Fruit fly (Drosophila melanogaster) whole organism, embryonic: Measurements from ENCODE around the gene CG32639.
A peak's percentile ranks its signal among the peaks of the same experiment; 100 is the strongest.

Source experiments
- Abd-B ChIP-seq: fragments of 200-800 bp; sonication (Bioruptor generic); optimal IDR thresholded peaks from 2 replicates; lab custom pipeline; 2018; ENCODE audit warnings: missing biosample characterization, mild to moderate bottlenecking, missing genetic modification characterization, moderate library complexity
- Aef1 ChIP-seq: fragments of 200-800 bp; sonication (Bioruptor generic); IDR thresholded peaks from 3 replicates; pipeline ENCODE4 v1.3.6; 2022; ENCODE audit warnings: missing biosample characterization, missing genetic modification characterization
- Bteb2 ChIP-seq: fragments of 200-800 bp; sonication (Bioruptor generic); optimal IDR thresholded peaks from 2 replicates; lab custom pipeline; 2016; ENCODE audit warnings: missing biosample characterization, missing genetic modification characterization
- CG10543 ChIP-seq: fragments of 200-800 bp; sonication (Bioruptor generic); optimal IDR thresholded peaks from 3 replicates; lab custom pipeline; 2017; ENCODE audit warnings: missing biosample characterization, mild to moderate bottlenecking, missing genetic modification characterization, moderate library complexity
- CG10565 ChIP-seq: fragments of 200-800 bp; sonication (Bioruptor generic); optimal IDR thresholded peaks from 3 replicates; lab custom pipeline; 2016; ENCODE audit warnings: missing biosample characterization, mild to moderate bottlenecking, missing genetic modification characterization
- CG11247 ChIP-seq: fragments of 200-800 bp; sonication (Bioruptor generic); IDR thresholded peaks from 2 replicates; pipeline ENCODE4 v1.3.6; 2022; ENCODE audit warnings: missing biosample characterization, missing genetic modification characterization
- CG11695 ChIP-seq: fragments of 200-800 bp; sonication (Bioruptor generic); IDR thresholded peaks from 3 replicates; pipeline ENCODE4 v1.3.6; 2022; ENCODE audit warnings: missing biosample characterization, missing genetic modification characterization
- CG12219 ChIP-seq: fragments of 200-800 bp; sonication (Bioruptor generic); optimal IDR thresholded peaks from 3 replicates; lab custom pipeline; 2018; ENCODE audit warnings: missing biosample characterization, mild to moderate bottlenecking, missing genetic modification characterization
- CG14965 ChIP-seq: fragments of 200-800 bp; sonication (Bioruptor generic); optimal IDR thresholded peaks from 2 replicates; lab custom pipeline; 2016; ENCODE audit warnings: missing biosample characterization, missing genetic modification characterization, borderline replicate concordance
- CG1647 ChIP-seq: fragments of 200-800 bp; sonication (Bioruptor generic); optimal IDR thresholded peaks from 3 replicates; lab custom pipeline; 2016; ENCODE audit warnings: missing biosample characterization, missing genetic modification characterization
- CG16779 ChIP-seq: fragments of 200-800 bp; sonication (Bioruptor generic); IDR thresholded peaks from 2 replicates; pipeline ENCODE4 v1.3.6; 2022; ENCODE audit warnings: missing biosample characterization, missing genetic modification characterization
- CG16813 ChIP-seq: fragments of 200-800 bp; sonication (Bioruptor generic); IDR thresholded peaks from 3 replicates; pipeline ENCODE4 v1.3.6; 2022; ENCODE audit warnings: missing biosample characterization, missing genetic modification characterization; ENCODE audit not compliant: partially characterized antibody
- CG17328 ChIP-seq: fragments of 200-800 bp; sonication (Bioruptor generic); IDR thresholded peaks from 2 replicates; pipeline ENCODE4 v1.3.6; 2022; ENCODE audit warnings: missing biosample characterization, missing genetic modification characterization
- CG17359 ChIP-seq: fragments of 200-800 bp; sonication (Bioruptor generic); optimal IDR thresholded peaks from 3 replicates; lab custom pipeline; 2018; ENCODE audit warnings: missing biosample characterization, mild to moderate bottlenecking, missing genetic modification characterization, moderate library complexity
- CG17612 ChIP-seq: fragments of 200-800 bp; sonication (Bioruptor generic); IDR thresholded peaks from 2 replicates; pipeline ENCODE4 v1.3.6; 2022; ENCODE audit warnings: missing biosample characterization, missing genetic modification characterization
- CG2889 ChIP-seq: fragments of 200-800 bp; sonication (Bioruptor generic); IDR thresholded peaks from 3 replicates; pipeline ENCODE4 v1.3.6; 2022; ENCODE audit warnings: missing biosample characterization, missing genetic modification characterization
- CG33213 ChIP-seq: fragments of 200-800 bp; sonication (Bioruptor generic); optimal IDR thresholded peaks from 3 replicates; lab custom pipeline; 2016; ENCODE audit warnings: missing biosample characterization, missing genetic modification characterization
- CG34422 ChIP-seq: fragments of 200-800 bp; sonication (Bioruptor generic); IDR thresholded peaks from 3 replicates; pipeline ENCODE4 v1.3.6; 2022; ENCODE audit warnings: missing biosample characterization, missing genetic modification characterization
- CG4328 ChIP-seq: fragments of 200-800 bp; sonication (Bioruptor generic); optimal IDR thresholded peaks from 3 replicates; lab custom pipeline; 2017; ENCODE audit warnings: missing biosample characterization, missing genetic modification reagents, missing genetic modification characterization
- CG4730 ChIP-seq: fragments of 200-800 bp; sonication (Bioruptor generic); IDR thresholded peaks from 2 replicates; pipeline ENCODE4 v1.3.6; 2022; ENCODE audit warnings: missing biosample characterization, missing genetic modification characterization
- CG6175 ChIP-seq: fragments of 200-800 bp; sonication (Bioruptor generic); IDR thresholded peaks from 3 replicates; pipeline ENCODE4 v1.3.6; 2022; ENCODE audit warnings: missing biosample characterization, missing genetic modification characterization
- CG6854 ChIP-seq: fragments of 200-800 bp; sonication (Bioruptor generic); optimal IDR thresholded peaks from 3 replicates; lab custom pipeline; 2017; ENCODE audit warnings: missing biosample characterization, mild to moderate bottlenecking, missing genetic modification characterization
- CG8281 ChIP-seq: fragments of 200-800 bp; sonication (Bioruptor generic); optimal IDR thresholded peaks from 2 replicates; lab custom pipeline; 2018; ENCODE audit warnings: missing biosample characterization, mild to moderate bottlenecking, missing genetic modification characterization, moderate library complexity
- CG8478 ChIP-seq: fragments of >200 bp; optimal IDR thresholded peaks from 2 replicates; lab custom pipeline; 2018
- CTCF ChIP-seq: fragments of 200-800 bp; sonication (Bioruptor generic); optimal IDR thresholded peaks from 2 replicates; lab custom pipeline; 2017; ENCODE audit warnings: missing biosample characterization, mild to moderate bottlenecking, missing genetic modification characterization, moderate library complexity
- CkIIα-i1 ChIP-seq: fragments of 200-800 bp; sonication (Bioruptor generic); IDR thresholded peaks from 2 replicates; pipeline ENCODE4 v1.3.6; 2022; ENCODE audit warnings: missing biosample characterization, missing genetic modification characterization
- Dref ChIP-seq: fragments of 200-800 bp; sonication (Bioruptor generic); IDR thresholded peaks from 2 replicates; pipeline ENCODE4 v1.3.6; 2022; ENCODE audit warnings: missing biosample characterization, missing genetic modification characterization
- Fer3 ChIP-seq: fragments of 200-800 bp; sonication (Bioruptor generic); optimal IDR thresholded peaks from 2 replicates; lab custom pipeline; 2018; ENCODE audit warnings: missing biosample characterization, mild to moderate bottlenecking, missing genetic modification characterization, moderate library complexity
- Hr39 ChIP-seq: fragments of >200 bp; optimal IDR thresholded peaks from 2 replicates; lab custom pipeline; 2017
- Lim3 ChIP-seq: fragments of 200-800 bp; sonication (Bioruptor generic); IDR thresholded peaks from 2 replicates; pipeline ENCODE4 v1.3.6; 2022; ENCODE audit warnings: missing biosample characterization, missing genetic modification characterization
- Max ChIP-seq: fragments of 200-800 bp; sonication (Bioruptor generic); optimal IDR thresholded peaks from 2 replicates; lab custom pipeline; 2016; ENCODE audit warnings: missing biosample characterization, mild to moderate bottlenecking, missing genetic modification characterization
- Optix ChIP-seq: fragments of 200-800 bp; sonication (Bioruptor generic); IDR thresholded peaks from 3 replicates; pipeline ENCODE4 v1.3.6; 2022; ENCODE audit warnings: missing biosample characterization, missing genetic modification characterization
- Pdp1 ChIP-seq, 2 experiments: fragments of 200-800 bp; sonication (Bioruptor generic); optimal IDR thresholded peaks; 3 replicates each; lab custom pipeline; 2016; ENCODE audit warnings: missing biosample characterization in 2 of 2, missing genetic modification characterization in 2 of 2, mild to moderate bottlenecking in 1 of 2, moderate library complexity in 1 of 2
- Ptx1 ChIP-seq: fragments of 200-800 bp; sonication (Bioruptor generic); IDR thresholded peaks from 2 replicates; pipeline ENCODE4 v1.3.6; 2022; ENCODE audit warnings: missing biosample characterization, missing genetic modification characterization
- Rfx ChIP-seq: fragments of 200-800 bp; sonication (Bioruptor generic); IDR thresholded peaks from 2 replicates; pipeline ENCODE4 v1.3.6; 2022; ENCODE audit warnings: missing biosample characterization, missing genetic modification characterization
- ab ChIP-seq: fragments of 200-800 bp; sonication (Bioruptor generic); optimal IDR thresholded peaks from 2 replicates; lab custom pipeline; 2016; ENCODE audit warnings: missing biosample characterization, missing genetic modification characterization
- ash1 ChIP-seq: fragments of 200-800 bp; sonication (Bioruptor generic); optimal IDR thresholded peaks from 2 replicates; lab custom pipeline; 2018; ENCODE audit warnings: missing biosample characterization, mild to moderate bottlenecking, missing genetic modification characterization
- bigmax ChIP-seq: fragments of 200-800 bp; sonication (Bioruptor generic); optimal IDR thresholded peaks from 2 replicates; lab custom pipeline; 2018; ENCODE audit warnings: missing biosample characterization, mild to moderate bottlenecking, missing genetic modification characterization
- chm ChIP-seq: fragments of 200-800 bp; sonication (Bioruptor generic); IDR thresholded peaks from 2 replicates; pipeline ENCODE4 v1.3.6; 2022; ENCODE audit warnings: missing biosample characterization, missing genetic modification characterization
- disco-r ChIP-seq: fragments of 200-800 bp; sonication (Bioruptor generic); optimal IDR thresholded peaks from 2 replicates; lab custom pipeline; 2016; ENCODE audit warnings: missing biosample characterization, missing genetic modification characterization
- dmrt11E ChIP-seq: fragments of 200-800 bp; sonication (Bioruptor generic); optimal IDR thresholded peaks from 3 replicates; lab custom pipeline; 2018; ENCODE audit warnings: missing biosample characterization, mild to moderate bottlenecking, missing genetic modification characterization, moderate library complexity
- dysf ChIP-seq: fragments of 200-800 bp; sonication (Bioruptor generic); IDR thresholded peaks from 3 replicates; pipeline ENCODE4 v1.3.6; 2022; ENCODE audit warnings: missing biosample characterization, missing genetic modification characterization
- ftz-f1 ChIP-seq: fragments of 200-800 bp; sonication (Bioruptor generic); optimal IDR thresholded peaks from 2 replicates; lab custom pipeline; 2016; ENCODE audit warnings: missing biosample characterization, missing genetic modification characterization
- gcm2 ChIP-seq: fragments of 200-800 bp; sonication (Bioruptor generic); optimal IDR thresholded peaks from 2 replicates; lab custom pipeline; 2016; ENCODE audit warnings: missing biosample characterization, missing genetic modification characterization
- grau ChIP-seq: fragments of 200-800 bp; optimal IDR thresholded peaks from 3 replicates; lab custom pipeline; 2019; ENCODE audit warnings: missing biosample characterization, mild to moderate bottlenecking, missing genetic modification characterization, moderate library complexity
- gsb ChIP-seq: fragments of 200-800 bp; sonication (Bioruptor generic); IDR thresholded peaks from 2 replicates; pipeline ENCODE4 v1.3.6; 2022; ENCODE audit warnings: missing biosample characterization, missing genetic modification characterization
- ind ChIP-seq: fragments of 200-800 bp; sonication (Bioruptor generic); optimal IDR thresholded peaks from 3 replicates; lab custom pipeline; 2016; ENCODE audit warnings: missing biosample characterization, missing genetic modification characterization
- inv ChIP-seq: fragments of 200-800 bp; sonication (Bioruptor generic); IDR thresholded peaks from 2 replicates; pipeline ENCODE4 v1.3.6; 2022; ENCODE audit warnings: missing biosample characterization, missing genetic modification characterization; ENCODE audit not compliant: partially characterized antibody
- maf-S ChIP-seq: fragments of 200-800 bp; sonication (Bioruptor generic); optimal IDR thresholded peaks from 2 replicates; lab custom pipeline; 2016; ENCODE audit warnings: missing biosample characterization, missing genetic modification characterization
- so ChIP-seq: fragments of 200-800 bp; sonication (Bioruptor generic); IDR thresholded peaks from 3 replicates; pipeline ENCODE4 v1.3.6; 2022; ENCODE audit warnings: missing biosample characterization, missing genetic modification characterization
- tll ChIP-seq, 2 experiments: fragments of 200-800 bp in 1 of 2; fragments of >200 bp in 1 of 2; sonication (Bioruptor generic) in 1 of 2; optimal IDR thresholded peaks; 2 replicates each; lab custom pipeline; 2017 to 2019; ENCODE audit warnings: missing biosample characterization in 2 of 2, missing genetic modification characterization in 2 of 2, mild to moderate bottlenecking in 1 of 2, moderate library complexity in 1 of 2
- wdn ChIP-seq: fragments of 200-800 bp; sonication (Bioruptor generic); IDR thresholded peaks from 2 replicates; pipeline ENCODE4 v1.3.6; 2022; ENCODE audit warnings: missing biosample characterization, missing genetic modification characterization

CG32639 gene

dm6 chrX:13251310-13251709 lies 14.9 kb upstream of the CG32639 start (continued):
- TF ChIP-seq CG6854 (GFP tag; lab: Kevin White, UChicago) (peak; percentile 44), maf-S (GFP tag; lab: Kevin White, UChicago) (peak; percentile 69), CG17359 (tag; lab: Kevin White, UChicago) (peak; percentile 82), CG17612 (GFP tag; lab: Robert Waterston, UW) (0 out of 2 replicates have a peak, but pooled peaks have one; percentile 11), Aef1 (GFP tag; lab: Robert Waterston, UW) (peak; percentile 79), grau (tag; lab: Kevin White, UChicago) (peak; percentile 71), Abd-B (GFP tag; lab: Kevin White, UChicago) (peak; percentile 68), Rfx (GFP tag; lab: Robert Waterston, UW) (peak; percentile 84), Hr39 (lab: Kevin White, UChicago) (no peak), ash1 (GFP tag; lab: Kevin White, UChicago) (no peak), so (GFP tag; lab: Robert Waterston, UW) (peak; percentile 81; the same call in 2 of the 3 replicates), CTCF (peak; percentile 37), ftz-f1 (GFP tag; lab: Kevin White, UChicago) (no peak), CG11247 (GFP tag; lab: Robert Waterston, UW) (peak; percentile 60; the same call in 1 of the 2 replicates), dmrt11E (tag; lab: Kevin White, UChicago) (peak; percentile 24), CG10543 (GFP tag; lab: Kevin White, UChicago) (no peak), disco-r (GFP tag; lab: Kevin White, UChicago) (peak; percentile 17), Fer3 (tag; lab: Kevin White, UChicago) (peak; percentile 67), wdn (GFP tag; lab: Robert Waterston, UW) (peak; percentile 49; the same call in 1 of the 2 replicates), CG33213 (GFP tag; lab: Kevin White, UChicago) (peak; percentile 65), CG17328 (GFP tag; lab: Robert Waterston, UW) (peak; percentile 74), tll (GFP tag; optimal IDR thresholded peaks at IDR 0.05; lab: Kevin White, UChicago) (peak in 1 of 2 experiments; percentile 0), CG14965 (GFP tag; lab: Kevin White, UChicago) (no peak), CG2889 (GFP tag; lab: Robert Waterston, UW) (peak; percentile 46; the same call in 1 of the 3 replicates), CG8281 (peak; percentile 66), Lim3 (GFP tag; lab: Robert Waterston, UW) (peak; percentile 29; the same call in 1 of the 2 replicates), CG34422 (GFP tag; lab: Robert Waterston, UW) (peak; percentile 84), CG11695 (GFP tag; lab: Robert Waterston, UW) (peak; percentile 61), dysf (GFP tag; lab: Robert Waterston, UW) (peak; percentile 86), CG12219 (GFP tag; lab: Kevin White, UChicago) (peak; percentile 77), gcm2 (GFP tag; lab: Kevin White, UChicago) (peak; percentile 74), Dref (0 out of 2 replicates have a peak, but pooled peaks have one; percentile 18), gsb (GFP tag; lab: Robert Waterston, UW) (peak; percentile 50), CG4730 (peak; percentile 59), inv (GFP tag; lab: Robert Waterston, UW) (no peak), CG10565 (GFP tag; lab: Kevin White, UChicago) (no peak), CG6175 (GFP tag; lab: Robert Waterston, UW) (peak; percentile 73; the same call in 1 of the 3 replicates), chm (0 out of 2 replicates have a peak, but pooled peaks have one; percentile 38), CG1647 (GFP tag; lab: Kevin White, UChicago) (peak; percentile 47), Pdp1 (GFP tag; optimal IDR thresholded peaks at IDR 0.05; lab: Kevin White, UChicago) (peak; percentile 86 to 92), Ptx1 (peak; percentile 81), Max (peak; percentile 37), ab (GFP tag; lab: Kevin White, UChicago) (peak; percentile 79), bigmax (GFP tag; lab: Kevin White, UChicago) (no peak), CG4328 (no peak), CG16779 (GFP tag; lab: Robert Waterston, UW) (peak; percentile 64; the same call in 1 of the 2 replicates), Optix (GFP tag; lab: Robert Waterston, UW) (peak; percentile 85), ind (GFP tag; lab: Kevin White, UChicago) (peak; percentile 87), CG8478 (lab: Kevin White, UChicago) (no peak), Bteb2 (GFP tag; lab: Kevin White, UChicago) (peak; percentile 65), CkIIα-i1 (GFP tag; lab: Robert Waterston, UW) (0 out of 2 replicates have a peak, but pooled peaks have one; percentile 29), CG16813 (no peak)
